ENCODE assay signal across 4 worm cellular contexts in the genomic region with DNA sequence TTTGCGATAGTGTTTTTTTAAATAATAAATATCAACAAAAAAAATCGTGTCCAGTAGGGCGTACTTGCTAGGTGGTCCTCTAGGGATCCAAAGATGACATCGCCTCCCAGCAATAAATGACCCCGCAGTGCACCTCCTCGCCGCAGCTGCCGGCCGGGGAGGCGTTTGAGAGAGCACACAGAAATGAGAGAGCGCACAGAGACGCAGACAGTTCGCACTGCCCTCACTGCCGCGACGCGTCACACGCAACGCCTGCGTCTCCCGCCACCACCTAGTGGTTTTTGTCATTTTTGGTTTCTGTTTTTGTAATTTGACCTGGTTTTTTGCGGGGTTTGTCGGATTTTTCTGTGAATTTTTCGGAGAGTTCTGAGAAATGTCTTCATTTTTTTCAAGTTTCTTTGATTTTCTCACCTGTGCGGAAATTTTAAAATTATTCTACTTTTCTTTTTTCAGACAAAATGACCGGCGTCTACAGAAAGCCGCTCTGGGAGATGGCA.
A peak's percentile ranks its signal among the peaks of the same experiment; 100 is the strongest.
TF ChIP-seq lines count a peak whose summit lies in the region.

Gene lido-7, plus strand, starts transcription at position 447 of the 497 bp plus-strand sequence.

TF ChIP-seq in whole organism, L1 larva, 84 proteins besides CTCF, POLR2A, EP300 and RAD21 (continued from another document and continues in another):
- TF ChIP-seq hlh-17 (GFP tag; optimal IDR thresholded peaks at IDR 0.05; lab: Kevin White, UChicago; ENCODE audit: borderline replicate concordance) (no peak), nhr-47 (tag; optimal IDR thresholded peaks at IDR 0.05; lab: Kevin White, UChicago) (peak; percentile 59), ceh-63 (GFP tag; optimal IDR thresholded peaks at IDR 0.05; lab: Kevin White, UChicago) (no peak), unc-30 (tag; optimal IDR thresholded peaks at IDR 0.05; lab: Kevin White, UChicago) (no peak), lin-14 (GFP tag; optimal IDR thresholded peaks at IDR 0.05; lab: Kevin White, UChicago) (peak; percentile 83), nhr-77 (tag; optimal IDR thresholded peaks at IDR 0.05; lab: Kevin White, UChicago) (no peak), nhr-12 (tag; optimal IDR thresholded peaks at IDR 0.05; lab: Kevin White, UChicago) (no peak), nhr-84 (tag; optimal IDR thresholded peaks at IDR 0.05; lab: Kevin White, UChicago) (no peak), lin-39 (tag; optimal IDR thresholded peaks at IDR 0.05; lab: Kevin White, UChicago) (no peak), F16B12.6 (tag; optimal IDR thresholded peaks at IDR 0.05; lab: Kevin White, UChicago) (no peak), ceh-82 (tag; optimal IDR thresholded peaks at IDR 0.05; lab: Kevin White, UChicago) (peak in 1 of 3 experiments; percentile 35), hpl-2 (GFP tag; optimal IDR thresholded peaks at IDR 0.05; lab: Kevin White, UChicago) (no peak), nhr-11 (tag; optimal IDR thresholded peaks at IDR 0.05; lab: Kevin White, UChicago) (no peak), zag-1 (tag; optimal IDR thresholded peaks at IDR 0.05; lab: Kevin White, UChicago) (no peak), sup-37 (GFP tag; optimal IDR thresholded peaks at IDR 0.05; lab: Kevin White, UChicago) (no peak), Y116A8C.19 (tag; optimal IDR thresholded peaks at IDR 0.05; lab: Kevin White, UChicago; ENCODE audit: borderline replicate concordance) (no peak), tbx-2 (tag; optimal IDR thresholded peaks at IDR 0.05; lab: Kevin White, UChicago) (peak; percentile 52), fos-1 (tag; optimal IDR thresholded peaks at IDR 0.05; lab: Kevin White, UChicago) (no peak), nhr-237 (tag; optimal IDR thresholded peaks at IDR 0.05; lab: Kevin White, UChicago) (no peak), blmp-1 (tag; optimal IDR thresholded peaks at IDR 0.05; lab: Kevin White, UChicago) (no peak), mep-1 (tag; optimal IDR thresholded peaks at IDR 0.05; lab: Kevin White, UChicago) (peak; percentile 6), ztf-11 (tag; optimal IDR thresholded peaks at IDR 0.05; lab: Kevin White, UChicago) (no peak), sptf-1 (tag; optimal IDR thresholded peaks at IDR 0.05; lab: Kevin White, UChicago) (no peak), dpl-1 (GFP tag; optimal IDR thresholded peaks at IDR 0.05; lab: Kevin White, UChicago) (peak in 2 of 3 experiments; percentile 20 to 31), unc-98 (GFP tag; IDR thresholded peaks at IDR 0.05; lab: Robert Waterston, UW) (0 out of 2 replicates have a peak, but pooled peaks have one; percentile 17), efl-3 (GFP tag; optimal IDR thresholded peaks at IDR 0.05; lab: Kevin White, UChicago) (no peak), tlp-1 (tag; optimal IDR thresholded peaks at IDR 0.05; lab: Kevin White, UChicago) (no peak), jun-1 (tag; optimal IDR thresholded peaks at IDR 0.05; lab: Kevin White, UChicago) (peak; percentile 9), rnt-1 (tag; optimal IDR thresholded peaks at IDR 0.05; lab: Kevin White, UChicago) (peak; percentile 78), egl-27 (tag; optimal IDR thresholded peaks at IDR 0.05; lab: Kevin White, UChicago) (no peak), lsy-2 (tag; optimal IDR thresholded peaks at IDR 0.05; lab: Kevin White, UChicago) (peak; percentile 31 to 56), vab-15 (tag; optimal IDR thresholded peaks at IDR 0.05; lab: Kevin White, UChicago) (peak; percentile 6)

TF ChIP-seq in whole organism, L2 larva, 48 proteins besides CTCF, POLR2A, EP300 and RAD21 (continued from another document):
- peak; percentile 41 for TF ChIP-seq unc-55 (GFP tag; optimal IDR thresholded peaks at IDR 0.05; lab: Kevin White, UChicago)
- no peak for TF ChIP-seq nhr-11 (tag; optimal IDR thresholded peaks at IDR 0.05; lab: Kevin White, UChicago)

TF ChIP-seq in whole organism, L3 larva, 47 proteins besides CTCF, POLR2A, EP300 and RAD21 (continued from another document):
- TF ChIP-seq zag-1 (tag; optimal IDR thresholded peaks at IDR 0.05; lab: Kevin White, UChicago) (no peak), daf-12 (tag; optimal IDR thresholded peaks at IDR 0.05; lab: Kevin White, UChicago) (no peak), nhr-77 (tag; optimal IDR thresholded peaks at IDR 0.05; lab: Kevin White, UChicago) (no peak), elt-1 (tag; optimal IDR thresholded peaks at IDR 0.05; lab: Kevin White, UChicago) (no peak), elt-3 (tag; optimal IDR thresholded peaks at IDR 0.05; lab: Kevin White, UChicago) (no peak), unc-62 (GFP tag; optimal IDR thresholded peaks at IDR 0.05; lab: Kevin White, UChicago) (no peak), nhr-43 (tag; optimal IDR thresholded peaks at IDR 0.05; lab: Kevin White, UChicago; ENCODE audit: poor library complexity, severe bottlenecking) (no peak), nfya-1 (tag; optimal IDR thresholded peaks at IDR 0.05; lab: Kevin White, UChicago; ENCODE audit: insufficient read depth) (peak; percentile 51), jun-1 (tag; optimal IDR thresholded peaks at IDR 0.05; lab: Kevin White, UChicago) (no peak), nhr-11 (tag; optimal IDR thresholded peaks at IDR 0.05; lab: Kevin White, UChicago) (no peak), egl-27 (tag; optimal IDR thresholded peaks at IDR 0.05; lab: Kevin White, UChicago) (no peak), nhr-23 (tag; optimal IDR thresholded peaks at IDR 0.05; lab: Kevin White, UChicago) (peak; percentile 15), ceh-16 (tag; optimal IDR thresholded peaks at IDR 0.05; lab: Kevin White, UChicago) (no peak), ceh-9 (tag; optimal IDR thresholded peaks at IDR 0.05; lab: Kevin White, UChicago) (no peak), mdl-1 (tag; optimal IDR thresholded peaks at IDR 0.05; lab: Kevin White, UChicago) (no peak)

TF ChIP-seq in whole organism, L4 larva, 104 proteins besides CTCF, POLR2A, EP300 and RAD21 (continued from another document):
- TF ChIP-seq mep-1 (tag; optimal IDR thresholded peaks at IDR 0.05; lab: Kevin White, UChicago): peak; percentile 48
- peak; percentile 74 for TF ChIP-seq hmg-1.1 (GFP tag; IDR thresholded peaks at IDR 0.05; lab: Robert Waterston, UW)
- no peak for TF ChIP-seq aly-2 (tag; optimal IDR thresholded peaks at IDR 0.05; lab: Kevin White, UChicago)
- TF ChIP-seq lim-7 (GFP tag; IDR thresholded peaks at IDR 0.05; lab: Robert Waterston, UW): no peak
- TF ChIP-seq mxl-3 (GFP tag; optimal IDR thresholded peaks at IDR 0.05; lab: Kevin White, UChicago): peak; percentile 56
- TF ChIP-seq F37D6.2 (tag; optimal IDR thresholded peaks at IDR 0.05; lab: Kevin White, UChicago): no peak
- no peak for TF ChIP-seq attf-4 (tag; optimal IDR thresholded peaks at IDR 0.05; lab: Kevin White, UChicago)
- TF ChIP-seq madf-5 (GFP tag; IDR thresholded peaks at IDR 0.05; lab: Robert Waterston, UW): no peak
- peak; percentile 13 for TF ChIP-seq dve-1 (tag; optimal IDR thresholded peaks at IDR 0.05; lab: Kevin White, UChicago; ENCODE audit: insufficient read depth)
- TF ChIP-seq duxl-1 (tag; optimal IDR thresholded peaks at IDR 0.05; lab: Kevin White, UChicago; ENCODE audit: poor library complexity): peak; percentile 40
- no peak for TF ChIP-seq mdt-29 (GFP tag; IDR thresholded peaks at IDR 0.05; lab: Robert Waterston, UW)
- TF ChIP-seq lir-3 (tag; optimal IDR thresholded peaks at IDR 0.05; lab: Kevin White, UChicago): no peak
- TF ChIP-seq snpc-4 (tag; optimal IDR thresholded peaks at IDR 0.05; lab: Kevin White, UChicago): no peak
- peak; percentile 73 for TF ChIP-seq dmd-6 (GFP tag; IDR thresholded peaks at IDR 0.05; lab: Robert Waterston, UW)
- peak; percentile 49 for TF ChIP-seq hlh-30 (tag; optimal IDR thresholded peaks at IDR 0.05; lab: Kevin White, UChicago; ENCODE audit: insufficient read depth)
- TF ChIP-seq unc-130 (GFP tag; optimal IDR thresholded peaks at IDR 0.05; lab: Kevin White, UChicago): no peak
- no peak for TF ChIP-seq lin-13 (GFP tag; optimal IDR thresholded peaks at IDR 0.05; lab: Kevin White, UChicago)
- TF ChIP-seq T26A8.4 (GFP tag; IDR thresholded peaks at IDR 0.05; lab: Robert Waterston, UW): peak; percentile 33; the same call in 1 of the 2 replicates
- TF ChIP-seq lsy-2 (tag; optimal IDR thresholded peaks at IDR 0.05; lab: Kevin White, UChicago): peak in 1 of 2 experiments; percentile 46
- TF ChIP-seq egl-43 (GFP tag; IDR thresholded peaks at IDR 0.05; lab: Robert Waterston, UW): peak; percentile 62; the same call in 1 of the 2 replicates
